Worm (Caenorhabditis elegans): ENCODE measurements around the gene ints-7.

The ints-7 gene

ce11 chrII:11629957-11630356 lies 47.3 kb downstream of the ints-7 start:
- peak; percentile 35 for TF ChIP-seq F13H6.1 (tag; optimal IDR thresholded peaks at IDR 0.05)
- no peak for TF ChIP-seq lsy-2 (tag; optimal IDR thresholded peaks at IDR 0.05)
- TF ChIP-seq nhr-11 (tag; optimal IDR thresholded peaks at IDR 0.05) = no peak
- TF ChIP-seq dmd-4 (tag; optimal IDR thresholded peaks at IDR 0.05) = no peak
- TF ChIP-seq nhr-21 (tag; optimal IDR thresholded peaks at IDR 0.05) = no peak
- no peak for TF ChIP-seq zag-1 (tag; optimal IDR thresholded peaks at IDR 0.05)
- no peak for TF ChIP-seq mbf-1 (tag; optimal IDR thresholded peaks at IDR 0.05)
- TF ChIP-seq fos-1 (tag; optimal IDR thresholded peaks at IDR 0.05) = no peak
- no peak for TF ChIP-seq alr-1 (tag; optimal IDR thresholded peaks at IDR 0.05)
- peak; percentile 11 for TF ChIP-seq C34F6.9 (tag; optimal IDR thresholded peaks at IDR 0.05)
- no peak for TF ChIP-seq lin-39 (tag; optimal IDR thresholded peaks at IDR 0.05)
- TF ChIP-seq sma-9 (GFP tag; optimal IDR thresholded peaks at IDR 0.05) = no peak
- TF ChIP-seq sma-9 (tag; optimal IDR thresholded peaks at IDR 0.05) = no peak
- peak; percentile 21 for TF ChIP-seq unc-55 (GFP tag; optimal IDR thresholded peaks at IDR 0.05)

ce11 chrII:11632689-11633088 lies 50.0 kb downstream of the ints-7 start:
- TF ChIP-seq ztf-4 (tag; optimal IDR thresholded peaks at IDR 0.05) (no peak), mdl-1 (tag; optimal IDR thresholded peaks at IDR 0.05) (peak; percentile 5 to 27), dmd-4 (tag; optimal IDR thresholded peaks at IDR 0.05) (no peak), F13H6.1 (tag; optimal IDR thresholded peaks at IDR 0.05) (peak; percentile 67), egl-27 (tag; optimal IDR thresholded peaks at IDR 0.05) (peak; percentile 41), lsy-2 (tag; optimal IDR thresholded peaks at IDR 0.05) (peak in 1 of 2 experiments; percentile 41), unc-55 (GFP tag; optimal IDR thresholded peaks at IDR 0.05) (peak; percentile 54), R02D3.7 (tag; optimal IDR thresholded peaks at IDR 0.05) (no peak), mab-5 (tag; optimal IDR thresholded peaks at IDR 0.05) (no peak), nhr-12 (tag; optimal IDR thresholded peaks at IDR 0.05) (no peak), nhr-21 (tag; optimal IDR thresholded peaks at IDR 0.05) (peak; percentile 43), nhr-23 (tag; optimal IDR thresholded peaks at IDR 0.05) (no peak), ceh-16 (tag; optimal IDR thresholded peaks at IDR 0.05) (no peak), crh-2 (tag; optimal IDR thresholded peaks at IDR 0.05) (peak; percentile 38), ZK546.5 (tag; optimal IDR thresholded peaks at IDR 0.05) (no peak), blmp-1 (tag; optimal IDR thresholded peaks at IDR 0.05; ENCODE audit: insufficient read depth) (peak; percentile 44), aly-2 (tag; optimal IDR thresholded peaks at IDR 0.05) (no peak), alr-1 (tag; optimal IDR thresholded peaks at IDR 0.05) (no peak), elt-1 (tag; optimal IDR thresholded peaks at IDR 0.05) (no peak), elt-3 (tag; optimal IDR thresholded peaks at IDR 0.05) (no peak), sma-9 (GFP tag; optimal IDR thresholded peaks at IDR 0.05) (peak; percentile 77), sma-9 (tag; optimal IDR thresholded peaks at IDR 0.05) (no peak), nhr-6 (tag; optimal IDR thresholded peaks at IDR 0.05) (no peak), nhr-129 (tag; optimal IDR thresholded peaks at IDR 0.05) (peak; percentile 80), C34F6.9 (tag; optimal IDR thresholded peaks at IDR 0.05) (peak; percentile 61), nhr-25 (tag; optimal IDR thresholded peaks at IDR 0.05) (peak; percentile 47), lin-11 (tag; optimal IDR thresholded peaks at IDR 0.05) (no peak), sma-3 (GFP tag; optimal IDR thresholded peaks at IDR 0.05) (peak; percentile 15), lin-13 (GFP tag; optimal IDR thresholded peaks at IDR 0.05) (peak; percentile 15), ztf-1 (GFP tag; conservative IDR thresholded peaks at IDR 0.05) (no peak), zag-1 (tag; optimal IDR thresholded peaks at IDR 0.05) (no peak), unc-62 (GFP tag; optimal IDR thresholded peaks at IDR 0.05) (no peak), ama-1 (optimal IDR thresholded peaks at IDR 0.05) (no peak), fos-1 (tag; optimal IDR thresholded peaks at IDR 0.05) (peak; percentile 50)

- no peak for TF ChIP-seq mdl-1 (tag; optimal IDR thresholded peaks at IDR 0.05)
- no peak for TF ChIP-seq ama-1 (optimal IDR thresholded peaks at IDR 0.05)
- TF ChIP-seq aly-2 (tag; optimal IDR thresholded peaks at IDR 0.05) = no peak
- no peak for TF ChIP-seq snpc-4 (tag; optimal IDR thresholded peaks at IDR 0.05)
These were observed 50.9 kb downstream of the ints-7 start, which contains the start of gene din-1 for ce11 chrII:11633509-11633908. din-1 (minus strand) TSS chrII:11633609.

ce11 chrII:11634057-11634676 lies 51.5 kb downstream of the ints-7 start:
- peak; percentile 95 for TF ChIP-seq nhr-129 (tag; optimal IDR thresholded peaks at IDR 0.05)
- TF ChIP-seq ztf-11 (tag; optimal IDR thresholded peaks at IDR 0.05) = no peak
- TF ChIP-seq nhr-77 (tag; optimal IDR thresholded peaks at IDR 0.05) = peak; percentile 6
- TF ChIP-seq ztf-4 (tag; optimal IDR thresholded peaks at IDR 0.05) = peak; percentile 79
- no peak for TF ChIP-seq nhr-237 (tag; optimal IDR thresholded peaks at IDR 0.05)
- TF ChIP-seq zag-1 (tag; optimal IDR thresholded peaks at IDR 0.05) = peak; percentile 86
- peak; percentile 83 for TF ChIP-seq blmp-1 (tag; optimal IDR thresholded peaks at IDR 0.05; ENCODE audit: insufficient read depth)
- TF ChIP-seq ZK546.5 (tag; optimal IDR thresholded peaks at IDR 0.05) = no peak
- peak; percentile 89 for TF ChIP-seq nhr-25 (tag; optimal IDR thresholded peaks at IDR 0.05)
- no peak for TF ChIP-seq aly-2 (tag; optimal IDR thresholded peaks at IDR 0.05)
- no peak for TF ChIP-seq skn-1 (tag; optimal IDR thresholded peaks at IDR 0.05)
- TF ChIP-seq C34F6.9 (tag; optimal IDR thresholded peaks at IDR 0.05) = peak; percentile 87
- TF ChIP-seq egl-27 (tag; optimal IDR thresholded peaks at IDR 0.05) = peak; percentile 89
- no peak for TF ChIP-seq elt-3 (tag; optimal IDR thresholded peaks at IDR 0.05)
- no peak for TF ChIP-seq unc-39 (tag; optimal IDR thresholded peaks at IDR 0.05)
- peak; percentile 58 to 74 for TF ChIP-seq lsy-2 (tag; optimal IDR thresholded peaks at IDR 0.05)
- peak; percentile 78 for TF ChIP-seq lin-13 (GFP tag; optimal IDR thresholded peaks at IDR 0.05)
- no peak for TF ChIP-seq nhr-11 (tag; optimal IDR thresholded peaks at IDR 0.05)
- TF ChIP-seq nhr-10 (tag; optimal IDR thresholded peaks at IDR 0.05) = no peak
- no peak for TF ChIP-seq R02D3.7 (tag; optimal IDR thresholded peaks at IDR 0.05)
- peak; percentile 59 for TF ChIP-seq snpc-4 (tag; optimal IDR thresholded peaks at IDR 0.05)
- peak; percentile 62 for TF ChIP-seq nhr-6 (tag; optimal IDR thresholded peaks at IDR 0.05)
- peak; percentile 59 for TF ChIP-seq gmeb-1 (tag; optimal IDR thresholded peaks at IDR 0.05)

Measured in whole organism, L2 larva.